Fruit fly (Drosophila melanogaster): ENCODE data around the gene spd-2.

Gene spd-2

dm6 chr3L:16610201-16610600 is 15.4 kb upstream of the spd-2 start, which contains the start of gene Prosbeta6:
Gene Prosbeta6, minus strand, starts transcription at chr3L:16610418.
- TF ChIP-seq Snoo (tag; optimal IDR thresholded peaks at IDR 0.05) (no peak), gl (tag; optimal IDR thresholded peaks at IDR 0.05) (no peak), D1 (tag; optimal IDR thresholded peaks at IDR 0.05) (no peak), CG10348 (GFP tag; IDR thresholded peaks at IDR 0.05) (no peak), rn (GFP tag; IDR thresholded peaks at IDR 0.05) (no peak), CG34367 (tag; optimal IDR thresholded peaks at IDR 0.05) (no peak), CG15710 (tag; optimal IDR thresholded peaks at IDR 0.05) (no peak), CG13204 (GFP tag; optimal IDR thresholded peaks at IDR 0.05) (no peak), fd96Ca (GFP tag; IDR thresholded peaks at IDR 0.05) (no peak), Ets98B (GFP tag; IDR thresholded peaks at IDR 0.05) (no peak), CG4496 (GFP tag; IDR thresholded peaks at IDR 0.05) (no peak), CG9948 (tag; optimal IDR thresholded peaks at IDR 0.05) (no peak), CG8301 (tag; optimal IDR thresholded peaks at IDR 0.05) (no peak), EcR (GFP tag; optimal IDR thresholded peaks at IDR 0.05) (no peak), CG14655 (GFP tag; optimal IDR thresholded peaks at IDR 0.05) (no peak), Pif1B (GFP tag; optimal IDR thresholded peaks at IDR 0.05) (no peak), CG17806 (tag; optimal IDR thresholded peaks at IDR 0.05) (no peak)

DNA sequence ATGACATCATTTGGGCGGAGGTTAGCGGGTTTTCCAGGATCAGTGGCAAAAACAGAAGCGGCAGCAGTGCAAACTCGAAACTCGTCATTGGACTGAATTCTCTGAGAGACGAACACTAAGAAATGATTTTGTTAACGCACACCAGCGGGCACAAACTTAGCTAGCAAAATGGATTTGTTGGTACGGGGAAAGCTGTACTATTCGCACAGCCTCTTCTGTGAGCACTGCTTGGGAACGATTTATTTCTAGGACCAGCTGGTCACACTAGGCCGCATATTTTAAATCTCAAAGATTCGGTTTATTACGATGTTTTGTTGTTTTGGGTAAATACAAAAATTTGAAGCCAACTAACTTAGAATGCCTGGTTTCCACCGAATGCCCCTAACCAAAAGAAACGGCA is 14.3 kb upstream of the spd-2 start, which contains the start of gene CG4098:
TSS of gene CG4098 (minus strand) at position 228 of the 400 bp plus-strand sequence.
- peak; percentile 34 for TF ChIP-seq CG34367 (tag; optimal IDR thresholded peaks at IDR 0.05)
- TF ChIP-seq CG8159 (tag; optimal IDR thresholded peaks at IDR 0.05), result peak; percentile 30
- TF ChIP-seq CG4496 (GFP tag; IDR thresholded peaks at IDR 0.05), result peak; percentile 84
- no peak for TF ChIP-seq CG13204 (GFP tag; optimal IDR thresholded peaks at IDR 0.05)
- TF ChIP-seq CG9948 (tag; optimal IDR thresholded peaks at IDR 0.05), result no peak
- peak; percentile 37 for TF ChIP-seq Snoo (tag; optimal IDR thresholded peaks at IDR 0.05)
- no peak for TF ChIP-seq EcR (GFP tag; optimal IDR thresholded peaks at IDR 0.05)
- TF ChIP-seq gl (tag; optimal IDR thresholded peaks at IDR 0.05), result no peak
- TF ChIP-seq CG12605 (GFP tag; IDR thresholded peaks at IDR 0.05), result peak; percentile 67
- peak; percentile 71 for TF ChIP-seq CG32121 (GFP tag; IDR thresholded peaks at IDR 0.05)
- peak; percentile 14 for TF ChIP-seq CG8301 (tag; optimal IDR thresholded peaks at IDR 0.05)
- peak; percentile 47 for TF ChIP-seq Pif1A (GFP tag; optimal IDR thresholded peaks at IDR 0.05)
- peak; percentile 83 for TF ChIP-seq Ets98B (GFP tag; IDR thresholded peaks at IDR 0.05)
- peak; percentile 20 for TF ChIP-seq Pif1B (GFP tag; optimal IDR thresholded peaks at IDR 0.05)
- TF ChIP-seq D1 (tag; optimal IDR thresholded peaks at IDR 0.05), result no peak
- TF ChIP-seq CG15710 (tag; optimal IDR thresholded peaks at IDR 0.05), result peak; percentile 47
- peak; percentile 55; the same call in 1 of the 2 replicates for TF ChIP-seq rn (GFP tag; IDR thresholded peaks at IDR 0.05)
- peak; percentile 83 for TF ChIP-seq fd96Ca (GFP tag; IDR thresholded peaks at IDR 0.05)
- TF ChIP-seq CG14655 (GFP tag; optimal IDR thresholded peaks at IDR 0.05), result peak; percentile 27
- peak; percentile 42 for TF ChIP-seq CG17806 (tag; optimal IDR thresholded peaks at IDR 0.05)

DNA sequence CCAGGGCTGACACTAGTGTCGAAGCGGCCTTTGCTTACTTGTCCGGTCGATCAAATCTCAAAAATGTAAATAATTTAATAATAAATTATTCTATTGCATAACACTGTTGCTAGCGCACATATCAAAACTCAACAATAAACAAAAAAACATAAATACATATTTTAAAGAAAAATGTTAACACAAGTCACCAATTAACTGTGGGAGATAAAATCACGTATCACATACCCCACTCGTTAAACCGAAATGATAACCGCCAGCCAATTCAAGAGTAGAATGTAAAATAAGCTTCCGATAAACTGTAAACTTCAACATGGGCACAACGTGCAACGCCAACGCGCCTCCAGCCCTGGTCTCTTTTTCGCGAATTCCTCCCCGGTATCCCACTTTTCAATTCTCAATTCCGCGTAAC is 7.9 kb upstream of the spd-2 start, which contains the start of gene Arts:
TSS of gene Arts (plus strand) at position 116 of the 409 bp plus-strand sequence.
- TF ChIP-seq CG15710 (tag; optimal IDR thresholded peaks at IDR 0.05) (peak; percentile 28), CG8159 (tag; optimal IDR thresholded peaks at IDR 0.05) (peak; percentile 43), CG13204 (GFP tag; optimal IDR thresholded peaks at IDR 0.05) (no peak), rn (GFP tag; IDR thresholded peaks at IDR 0.05) (no peak), CG14655 (GFP tag; optimal IDR thresholded peaks at IDR 0.05) (peak; percentile 47), CG17806 (tag; optimal IDR thresholded peaks at IDR 0.05) (peak; percentile 1), gl (tag; optimal IDR thresholded peaks at IDR 0.05) (no peak), CG34367 (tag; optimal IDR thresholded peaks at IDR 0.05) (peak; percentile 17), Snoo (tag; optimal IDR thresholded peaks at IDR 0.05) (peak; percentile 11)

- TF ChIP-seq EcR (GFP tag; optimal IDR thresholded peaks at IDR 0.05), result no peak
Observed at dm6 chr3L:16590860-16591259, 4.0 kb downstream of the spd-2 start, which contains the start of gene tra. Gene tra, minus strand, starts transcription at chr3L:16591050.

- peak; percentile 60 for TF ChIP-seq CG32121 (GFP tag; IDR thresholded peaks at IDR 0.05)
- peak; percentile 45 for TF ChIP-seq CG8159 (tag; optimal IDR thresholded peaks at IDR 0.05)
- TF ChIP-seq CG15710 (tag; optimal IDR thresholded peaks at IDR 0.05), result peak; percentile 45
- peak; percentile 8 for TF ChIP-seq Snoo (tag; optimal IDR thresholded peaks at IDR 0.05)
- 0 out of 3 replicates have a peak, but pooled peaks have one; percentile 41 for TF ChIP-seq fd96Ca (GFP tag; IDR thresholded peaks at IDR 0.05)
- TF ChIP-seq CG14655 (GFP tag; optimal IDR thresholded peaks at IDR 0.05), result no peak
- no peak for TF ChIP-seq D1 (tag; optimal IDR thresholded peaks at IDR 0.05)
- no peak for TF ChIP-seq CG34367 (tag; optimal IDR thresholded peaks at IDR 0.05)
- no peak for TF ChIP-seq CG10348 (GFP tag; IDR thresholded peaks at IDR 0.05)
- TF ChIP-seq CG12605 (GFP tag; IDR thresholded peaks at IDR 0.05), result peak; percentile 49; the same call in 1 of the 2 replicates
- TF ChIP-seq Ets98B (GFP tag; IDR thresholded peaks at IDR 0.05), result peak; percentile 62
- no peak for TF ChIP-seq EcR (GFP tag; optimal IDR thresholded peaks at IDR 0.05)
- TF ChIP-seq CG9948 (tag; optimal IDR thresholded peaks at IDR 0.05), result no peak
- peak; percentile 6 for TF ChIP-seq CG17806 (tag; optimal IDR thresholded peaks at IDR 0.05)
- no peak for TF ChIP-seq Pif1A (GFP tag; optimal IDR thresholded peaks at IDR 0.05)
- TF ChIP-seq CG13204 (GFP tag; optimal IDR thresholded peaks at IDR 0.05), result no peak
- no peak for TF ChIP-seq CG8301 (tag; optimal IDR thresholded peaks at IDR 0.05)
- TF ChIP-seq gl (tag; optimal IDR thresholded peaks at IDR 0.05), result no peak
- no peak for TF ChIP-seq rn (GFP tag; IDR thresholded peaks at IDR 0.05)
- TF ChIP-seq CG4496 (GFP tag; IDR thresholded peaks at IDR 0.05), result peak; percentile 73; the same call in 2 of the 3 replicates
- TF ChIP-seq Pif1B (GFP tag; optimal IDR thresholded peaks at IDR 0.05), result no peak
Observed at dm6 chr3L:16587994-16588622, 6.7 kb downstream of the spd-2 start.

dm6 chr3L:16586989-16587388 is 7.8 kb downstream of the spd-2 start, which contains the start of the genes Syx8 and CG32163:
Gene Syx8, minus strand, starts transcription at chr3L:16587057.
Gene CG32163, plus strand, starts transcription at chr3L:16587157.
- TF ChIP-seq CG8301 (tag; optimal IDR thresholded peaks at IDR 0.05) (no peak), EcR (GFP tag; optimal IDR thresholded peaks at IDR 0.05) (no peak), CG15710 (tag; optimal IDR thresholded peaks at IDR 0.05) (no peak), Ets98B (GFP tag; IDR thresholded peaks at IDR 0.05) (no peak), D1 (tag; optimal IDR thresholded peaks at IDR 0.05) (no peak), CG9948 (tag; optimal IDR thresholded peaks at IDR 0.05) (no peak), CG34367 (tag; optimal IDR thresholded peaks at IDR 0.05) (no peak), CG14655 (GFP tag; optimal IDR thresholded peaks at IDR 0.05) (no peak), Snoo (tag; optimal IDR thresholded peaks at IDR 0.05) (no peak), CG13204 (GFP tag; optimal IDR thresholded peaks at IDR 0.05) (no peak), rn (GFP tag; IDR thresholded peaks at IDR 0.05) (no peak), Pif1B (GFP tag; optimal IDR thresholded peaks at IDR 0.05) (no peak), CG10348 (GFP tag; IDR thresholded peaks at IDR 0.05) (no peak), CG12605 (GFP tag; IDR thresholded peaks at IDR 0.05) (no peak), CG17806 (tag; optimal IDR thresholded peaks at IDR 0.05) (no peak)

Data from whole organism, pupa.